Worm (Caenorhabditis elegans): ENCODE results near the gene T08G3.11.

- TF ChIP-seq snpc-4 (tag; optimal IDR thresholded peaks at IDR 0.05): no peak
- TF ChIP-seq skn-1 (tag; optimal IDR thresholded peaks at IDR 0.05): no peak
- TF ChIP-seq hlh-30 (tag; optimal IDR thresholded peaks at IDR 0.05; ENCODE audit: insufficient read depth): peak; percentile 16
- peak; percentile 1 for TF ChIP-seq ztf-7 (tag; optimal IDR thresholded peaks at IDR 0.05)
- no peak for TF ChIP-seq pqm-1 (tag; optimal IDR thresholded peaks at IDR 0.05)
- no peak for TF ChIP-seq mdl-1 (tag; optimal IDR thresholded peaks at IDR 0.05)
- no peak for TF ChIP-seq lsy-2 (tag; optimal IDR thresholded peaks at IDR 0.05)
- no peak for TF ChIP-seq daf-12 (tag; optimal IDR thresholded peaks at IDR 0.05)
- TF ChIP-seq nhr-28 (tag; optimal IDR thresholded peaks at IDR 0.05): peak; percentile 25
- no peak for TF ChIP-seq nhr-25 (tag; optimal IDR thresholded peaks at IDR 0.05; ENCODE audit: borderline replicate concordance, insufficient read depth)
Measured at ce11 chrV:16499006-16499405, 19.8 kb upstream of the T08G3.11 start, which contains the start of gene F36D3.1.
